Fruit fly (Drosophila melanogaster): ENCODE data around the gene CG14082.
A peak's percentile ranks its signal among the peaks of the same experiment; 100 is the strongest.

The CG14082 gene

dm6 chr3L:19079798-19080691 is 58.7 kb downstream of the CG14082 start (continued):
- TF ChIP-seq dsf (GFP tag; optimal IDR thresholded peaks at IDR 0.05; ENCODE audit: borderline replicate concordance) = no peak
- TF ChIP-seq dl (GFP tag; optimal IDR thresholded peaks at IDR 0.05; ENCODE audit: insufficient read depth in 1 of 2, partially characterized antibody in 2 of 2) = no peak
- TF ChIP-seq Rel (GFP tag; optimal IDR thresholded peaks at IDR 0.05) = no peak
- TF ChIP-seq Rel (tag; optimal IDR thresholded peaks at IDR 0.05) = no peak
- peak; percentile 58 for TF ChIP-seq HLH106 (tag; optimal IDR thresholded peaks at IDR 0.05)
- TF ChIP-seq usp (GFP tag; optimal IDR thresholded peaks at IDR 0.05) = no peak
- peak in 1 of 2 experiments; percentile 74 for TF ChIP-seq foxo (GFP tag; optimal IDR thresholded peaks at IDR 0.05)

DNA sequence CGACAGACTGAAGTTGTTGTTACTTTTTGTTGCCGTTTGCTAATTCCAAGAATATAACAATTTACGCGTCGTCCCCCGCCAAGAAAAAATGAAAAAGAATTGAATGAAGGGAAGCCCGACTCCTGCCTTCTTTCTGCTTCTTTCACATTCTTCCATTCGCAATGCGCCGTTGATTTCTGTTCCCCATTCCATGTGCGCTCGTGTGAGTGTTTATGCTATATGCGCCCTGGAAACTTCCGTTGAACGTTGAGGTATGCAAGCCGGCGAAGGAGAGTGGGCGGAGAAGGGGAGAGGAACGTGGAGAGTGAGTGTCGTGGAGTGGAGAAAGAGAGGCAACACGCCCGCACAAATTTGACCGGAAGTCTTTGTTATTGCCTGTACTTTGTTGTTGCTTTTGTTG is 59.7 kb downstream of the CG14082 start:
- TF ChIP-seq Dif (GFP tag; optimal IDR thresholded peaks at IDR 0.05; ENCODE audit: partially characterized antibody) = peak; percentile 38
- TF ChIP-seq dsf (GFP tag; optimal IDR thresholded peaks at IDR 0.05; ENCODE audit: borderline replicate concordance) = no peak
- TF ChIP-seq rgr (GFP tag; optimal IDR thresholded peaks at IDR 0.05) = no peak
- no peak for TF ChIP-seq Hr78 (GFP tag; optimal IDR thresholded peaks at IDR 0.05)
- peak; percentile 93 for TF ChIP-seq psq (GFP tag; optimal IDR thresholded peaks at IDR 0.05)
- no peak for TF ChIP-seq GATAd (GFP tag; optimal IDR thresholded peaks at IDR 0.05)
- TF ChIP-seq ey (GFP tag; optimal IDR thresholded peaks at IDR 0.05) = no peak
- TF ChIP-seq usp (GFP tag; optimal IDR thresholded peaks at IDR 0.05) = no peak
- TF ChIP-seq foxo (GFP tag; optimal IDR thresholded peaks at IDR 0.05) = no peak
- no peak for TF ChIP-seq Abd-B (GFP tag; optimal IDR thresholded peaks at IDR 0.05)
- TF ChIP-seq CG32264 (GFP tag; optimal IDR thresholded peaks at IDR 0.05) = no peak
- no peak for TF ChIP-seq OdsH (GFP tag; optimal IDR thresholded peaks at IDR 0.05)
- no peak for TF ChIP-seq brk (GFP tag; optimal IDR thresholded peaks at IDR 0.05)
- TF ChIP-seq pan (optimal IDR thresholded peaks at IDR 0.05) = no peak
- TF ChIP-seq h (GFP tag; optimal IDR thresholded peaks at IDR 0.05) = no peak
- no peak for TF ChIP-seq CrebA (GFP tag; optimal IDR thresholded peaks at IDR 0.05; ENCODE audit: borderline replicate concordance)
- TF ChIP-seq jim (GFP tag; optimal IDR thresholded peaks at IDR 0.05) = no peak
- TF ChIP-seq Rel (GFP tag; optimal IDR thresholded peaks at IDR 0.05) = no peak
- peak; percentile 17 for TF ChIP-seq Rel (tag; optimal IDR thresholded peaks at IDR 0.05)
- TF ChIP-seq N (GFP tag; optimal IDR thresholded peaks at IDR 0.05) = no peak
- peak; percentile 41 for TF ChIP-seq fru (GFP tag; optimal IDR thresholded peaks at IDR 0.05)
- TF ChIP-seq Jra (GFP tag; optimal IDR thresholded peaks at IDR 0.05) = no peak
- TF ChIP-seq Hr83 (GFP tag; optimal IDR thresholded peaks at IDR 0.05; ENCODE audit: poor library complexity, severe bottlenecking) = no peak
- peak; percentile 10 for TF ChIP-seq Sp1 (GFP tag; optimal IDR thresholded peaks at IDR 0.05)
- no peak for TF ChIP-seq CG9705 (GFP tag; optimal IDR thresholded peaks at IDR 0.05)
- no peak for TF ChIP-seq sv (GFP tag; optimal IDR thresholded peaks at IDR 0.05)
- TF ChIP-seq Mio (GFP tag; optimal IDR thresholded peaks at IDR 0.05) = no peak
- no peak for TF ChIP-seq Myc (optimal IDR thresholded peaks at IDR 0.05)
- no peak for TF ChIP-seq lola (GFP tag; optimal IDR thresholded peaks at IDR 0.05)
- TF ChIP-seq Vsx2 (GFP tag; optimal IDR thresholded peaks at IDR 0.05; ENCODE audit: partially characterized antibody) = no peak
- TF ChIP-seq woc (GFP tag; optimal IDR thresholded peaks at IDR 0.05) = no peak
- no peak for TF ChIP-seq HLH106 (tag; optimal IDR thresholded peaks at IDR 0.05)
- TF ChIP-seq Hnf4 (GFP tag; optimal IDR thresholded peaks at IDR 0.05) = no peak
- no peak for TF ChIP-seq dl (GFP tag; optimal IDR thresholded peaks at IDR 0.05; ENCODE audit: insufficient read depth in 1 of 2, partially characterized antibody in 2 of 2)
- TF ChIP-seq dmrt93B (GFP tag; optimal IDR thresholded peaks at IDR 0.05) = no peak

DNA sequence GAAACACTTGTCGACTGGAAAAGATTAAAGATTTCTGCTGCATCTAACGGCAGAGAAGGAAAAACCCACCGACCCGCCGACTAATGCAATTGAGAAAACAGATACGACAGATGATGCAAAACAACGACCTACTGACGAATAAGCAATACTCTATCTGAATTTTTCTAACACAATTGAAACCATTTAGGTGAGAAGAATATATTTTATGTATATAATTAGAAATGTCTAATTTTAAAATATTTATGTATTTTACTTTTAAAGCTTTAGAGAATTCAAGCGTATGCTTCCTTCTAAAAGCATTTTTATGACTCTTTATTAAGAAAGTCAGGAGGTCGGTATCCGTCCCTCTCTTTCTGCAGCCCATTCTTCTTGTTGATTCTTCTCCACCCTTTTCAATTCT is 60.3 kb downstream of the CG14082 start:
- no peak for TF ChIP-seq jim (GFP tag; optimal IDR thresholded peaks at IDR 0.05)
- TF ChIP-seq GATAd (GFP tag; optimal IDR thresholded peaks at IDR 0.05) = no peak
- TF ChIP-seq sv (GFP tag; optimal IDR thresholded peaks at IDR 0.05) = no peak
- TF ChIP-seq Abd-B (GFP tag; optimal IDR thresholded peaks at IDR 0.05) = no peak
- peak in 1 of 2 experiments; percentile 66 for TF ChIP-seq foxo (GFP tag; optimal IDR thresholded peaks at IDR 0.05)
- TF ChIP-seq fru (GFP tag; optimal IDR thresholded peaks at IDR 0.05) = peak; percentile 42
- no peak for TF ChIP-seq lola (GFP tag; optimal IDR thresholded peaks at IDR 0.05)
- no peak for TF ChIP-seq Jra (GFP tag; optimal IDR thresholded peaks at IDR 0.05)
- TF ChIP-seq CG9705 (GFP tag; optimal IDR thresholded peaks at IDR 0.05) = no peak
- TF ChIP-seq brk (GFP tag; optimal IDR thresholded peaks at IDR 0.05) = no peak
- peak; percentile 39 for TF ChIP-seq h (GFP tag; optimal IDR thresholded peaks at IDR 0.05)
- TF ChIP-seq tai (GFP tag; optimal IDR thresholded peaks at IDR 0.05) = no peak
- TF ChIP-seq ey (GFP tag; optimal IDR thresholded peaks at IDR 0.05) = no peak
- TF ChIP-seq Rel (GFP tag; optimal IDR thresholded peaks at IDR 0.05) = no peak
- no peak for TF ChIP-seq Rel (tag; optimal IDR thresholded peaks at IDR 0.05)
- no peak for TF ChIP-seq CrebA (GFP tag; optimal IDR thresholded peaks at IDR 0.05; ENCODE audit: borderline replicate concordance)
- TF ChIP-seq CG32264 (GFP tag; optimal IDR thresholded peaks at IDR 0.05) = no peak
- TF ChIP-seq usp (GFP tag; optimal IDR thresholded peaks at IDR 0.05) = no peak
- TF ChIP-seq N (GFP tag; optimal IDR thresholded peaks at IDR 0.05) = no peak
- TF ChIP-seq HLH106 (tag; optimal IDR thresholded peaks at IDR 0.05) = peak; percentile 42
- TF ChIP-seq Hr83 (GFP tag; optimal IDR thresholded peaks at IDR 0.05; ENCODE audit: poor library complexity, severe bottlenecking) = no peak
- TF ChIP-seq dsf (GFP tag; optimal IDR thresholded peaks at IDR 0.05; ENCODE audit: borderline replicate concordance) = no peak
- TF ChIP-seq sage (GFP tag; optimal IDR thresholded peaks at IDR 0.05) = peak; percentile 0
- no peak for TF ChIP-seq pan (optimal IDR thresholded peaks at IDR 0.05)
- TF ChIP-seq Myc (optimal IDR thresholded peaks at IDR 0.05) = no peak
- peak; percentile 42 for TF ChIP-seq OdsH (GFP tag; optimal IDR thresholded peaks at IDR 0.05)
- no peak for TF ChIP-seq dl (GFP tag; optimal IDR thresholded peaks at IDR 0.05; ENCODE audit: insufficient read depth in 1 of 2, partially characterized antibody in 2 of 2)
- TF ChIP-seq Dif (GFP tag; optimal IDR thresholded peaks at IDR 0.05; ENCODE audit: partially characterized antibody) = no peak
- TF ChIP-seq Hr78 (GFP tag; optimal IDR thresholded peaks at IDR 0.05) = no peak
- TF ChIP-seq rgr (GFP tag; optimal IDR thresholded peaks at IDR 0.05) = peak; percentile 17
- TF ChIP-seq Dfd (GFP tag; optimal IDR thresholded peaks at IDR 0.05) = no peak
- no peak for TF ChIP-seq Mio (GFP tag; optimal IDR thresholded peaks at IDR 0.05)
- peak; percentile 4 for TF ChIP-seq Sp1 (GFP tag; optimal IDR thresholded peaks at IDR 0.05)
- no peak for TF ChIP-seq psq (GFP tag; optimal IDR thresholded peaks at IDR 0.05)
- TF ChIP-seq woc (GFP tag; optimal IDR thresholded peaks at IDR 0.05) = no peak
- no peak for TF ChIP-seq Vsx2 (GFP tag; optimal IDR thresholded peaks at IDR 0.05; ENCODE audit: partially characterized antibody)
- no peak for TF ChIP-seq dmrt93B (GFP tag; optimal IDR thresholded peaks at IDR 0.05)

Measured in whole organism, wandering third instar larva.